Fruit fly (Drosophila melanogaster) whole organism, prepupa: ENCODE results near the gene CG31760.

Experiments used
- CG10631 ChIP-seq: fragments of 200-800 bp; sonication (Bioruptor generic); optimal IDR thresholded peaks from 2 replicates; lab custom pipeline; 2016; ENCODE audit warnings: missing biosample characterization, missing genetic modification characterization
- CG10669 ChIP-seq: fragments of 200-800 bp; sonication (Bioruptor generic); optimal IDR thresholded peaks from 3 replicates; lab custom pipeline; 2018; ENCODE audit warnings: missing biosample characterization, mild to moderate bottlenecking, missing genetic modification characterization, moderate library complexity
- CG11294 ChIP-seq: fragments of 200-800 bp; sonication (Bioruptor generic); IDR thresholded peaks from 2 replicates; pipeline ENCODE4 v1.3.6; 2022; ENCODE audit warnings: missing biosample characterization, missing genetic modification characterization
- CG11762 ChIP-seq: fragments of 200-800 bp; sonication (Bioruptor generic); optimal IDR thresholded peaks from 3 replicates; lab custom pipeline; 2016; ENCODE audit warnings: missing biosample characterization, missing genetic modification characterization; ENCODE audit not compliant: insufficient read depth
- CG11902 ChIP-seq: fragments of 200-800 bp; sonication (Bioruptor generic); optimal IDR thresholded peaks from 3 replicates; lab custom pipeline; 2016; ENCODE audit warnings: missing biosample characterization, missing genetic modification characterization
- CG15336 ChIP-seq: fragments of 200-800 bp; sonication (Bioruptor generic); IDR thresholded peaks from 2 replicates; pipeline ENCODE4 v1.3.6; 2022; ENCODE audit warnings: missing biosample characterization, missing genetic modification characterization
- CG16779 ChIP-seq: fragments of 200-800 bp; sonication (Bioruptor generic); optimal IDR thresholded peaks from 3 replicates; lab custom pipeline; 2017; ENCODE audit warnings: missing biosample characterization, mild to moderate bottlenecking, missing genetic modification characterization
- CG3032 ChIP-seq: fragments of 200-800 bp; optimal IDR thresholded peaks from 2 replicates; lab custom pipeline; 2019; ENCODE audit warnings: missing biosample characterization, mild to moderate bottlenecking, missing genetic modification characterization, moderate library complexity
- CG31627 ChIP-seq: fragments of 200-800 bp; sonication (Bioruptor generic); optimal IDR thresholded peaks from 3 replicates; lab custom pipeline; 2016; ENCODE audit warnings: missing biosample characterization, missing genetic modification characterization
- CG34406 ChIP-seq: fragments of 200-800 bp; sonication (Bioruptor generic); optimal IDR thresholded peaks from 3 replicates; lab custom pipeline; 2016; ENCODE audit warnings: missing biosample characterization, missing genetic modification characterization
- CG3919 ChIP-seq: fragments of 200-800 bp; sonication (Bioruptor generic); optimal IDR thresholded peaks from 3 replicates; lab custom pipeline; 2016; ENCODE audit warnings: missing biosample characterization, missing genetic modification characterization
- CG6276 ChIP-seq: fragments of 200-800 bp; sonication (Bioruptor generic); optimal IDR thresholded peaks from 2 replicates; lab custom pipeline; 2017; ENCODE audit warnings: missing biosample characterization, mild to moderate bottlenecking, missing genetic modification characterization
- CG6792 ChIP-seq: fragments of 200-800 bp; sonication (Bioruptor generic); optimal IDR thresholded peaks from 3 replicates; lab custom pipeline; 2016; ENCODE audit warnings: missing biosample characterization, missing genetic modification characterization
- CG6808 ChIP-seq: fragments of 200-800 bp; sonication (Bioruptor generic); optimal IDR thresholded peaks from 3 replicates; lab custom pipeline; 2017; ENCODE audit warnings: missing biosample characterization, missing genetic modification characterization, mild to moderate bottlenecking, moderate library complexity, missing genetic modification reagents
- CG7368 ChIP-seq: fragments of 200-800 bp; sonication (Bioruptor generic); optimal IDR thresholded peaks from 3 replicates; lab custom pipeline; 2016; ENCODE audit warnings: missing biosample characterization, missing genetic modification characterization
- CG8119 ChIP-seq: fragments of 200-800 bp; sonication (Bioruptor generic); IDR thresholded peaks from 3 replicates; pipeline ENCODE4 v1.3.6; 2022; ENCODE audit warnings: missing biosample characterization, missing genetic modification characterization
- CG8319 ChIP-seq: fragments of 200-800 bp; sonication (Bioruptor generic); optimal IDR thresholded peaks from 3 replicates; lab custom pipeline; 2016; ENCODE audit warnings: missing biosample characterization, missing genetic modification characterization
- CG9139 ChIP-seq: fragments of 200-800 bp; sonication (Bioruptor generic); optimal IDR thresholded peaks from 3 replicates; lab custom pipeline; 2017; ENCODE audit warnings: missing biosample characterization, mild to moderate bottlenecking, missing genetic modification characterization
- Eip78C ChIP-seq: fragments of 200-800 bp; sonication (Bioruptor generic); peaks from one replicate; lab custom pipeline; 2016; ENCODE audit warnings: missing biosample characterization, missing genetic modification characterization
- Ets21C ChIP-seq: fragments of 200-800 bp; sonication (Bioruptor generic); optimal IDR thresholded peaks from 3 replicates; lab custom pipeline; 2016; ENCODE audit warnings: missing biosample characterization, missing genetic modification characterization
- Ets96B ChIP-seq: fragments of 200-800 bp; optimal IDR thresholded peaks from 2 replicates; lab custom pipeline; 2019; ENCODE audit warnings: missing biosample characterization, mild to moderate bottlenecking, missing genetic modification characterization, moderate library complexity
- Gug ChIP-seq: fragments of 200-800 bp; sonication (Bioruptor generic); IDR thresholded peaks from 2 replicates; pipeline ENCODE4 v1.3.6; 2022; ENCODE audit warnings: missing biosample characterization, missing genetic modification characterization
- Hr38 ChIP-seq: sonication (Bioruptor generic); optimal IDR thresholded peaks from 2 replicates; lab custom pipeline; 2016; ENCODE audit warnings: missing biosample characterization, missing genetic modification characterization
- Hr4 ChIP-seq: fragments of 200-800 bp; sonication (Bioruptor generic); optimal IDR thresholded peaks from 3 replicates; lab custom pipeline; 2016; ENCODE audit warnings: missing biosample characterization, missing genetic modification characterization
- Lpt ChIP-seq: fragments of 200-800 bp; sonication (Bioruptor generic); optimal IDR thresholded peaks from 3 replicates; lab custom pipeline; 2016; ENCODE audit warnings: missing biosample characterization, missing genetic modification characterization
- OdsH ChIP-seq: fragments of 200-800 bp; sonication (Bioruptor generic); optimal IDR thresholded peaks from 3 replicates; lab custom pipeline; 2016; ENCODE audit warnings: missing biosample characterization, missing genetic modification characterization
- Smox ChIP-seq: fragments of 200-800 bp; sonication (Bioruptor generic); optimal IDR thresholded peaks from 3 replicates; lab custom pipeline; 2016; ENCODE audit warnings: missing biosample characterization, missing genetic modification characterization
- Sox15 ChIP-seq: fragments of 200-800 bp; sonication (Bioruptor generic); optimal IDR thresholded peaks from 3 replicates; lab custom pipeline; 2016; ENCODE audit warnings: missing biosample characterization, missing genetic modification characterization
- achi ChIP-seq: fragments of 200-800 bp; sonication (Bioruptor generic); optimal IDR thresholded peaks from 3 replicates; lab custom pipeline; 2016; ENCODE audit warnings: missing biosample characterization, missing genetic modification characterization
- acj6 ChIP-seq: fragments of 200-800 bp; sonication (Bioruptor generic); optimal IDR thresholded peaks from 3 replicates; lab custom pipeline; 2016; ENCODE audit warnings: missing biosample characterization, missing genetic modification characterization
- cyc ChIP-seq: fragments of 200-800 bp; sonication (Bioruptor generic); optimal IDR thresholded peaks from 3 replicates; lab custom pipeline; 2016; ENCODE audit warnings: missing biosample characterization, missing genetic modification characterization
- dsx ChIP-seq: fragments of 200-800 bp; optimal IDR thresholded peaks from 3 replicates; lab custom pipeline; 2019; ENCODE audit warnings: missing biosample characterization, mild to moderate bottlenecking, missing genetic modification characterization, moderate library complexity; ENCODE audit not compliant: poor library complexity, severe bottlenecking
- eg ChIP-seq: fragments of 200-800 bp; sonication (Bioruptor generic); IDR thresholded peaks from 3 replicates; pipeline ENCODE4 v1.3.6; 2022; ENCODE audit warnings: missing biosample characterization, missing genetic modification characterization
- esn ChIP-seq: fragments of 200-800 bp; sonication (Bioruptor generic); optimal IDR thresholded peaks from 2 replicates; lab custom pipeline; 2016; ENCODE audit warnings: missing biosample characterization, mild to moderate bottlenecking, missing genetic modification characterization, moderate library complexity
- fd59A ChIP-seq: fragments of 200-800 bp; sonication (Bioruptor generic); optimal IDR thresholded peaks from 2 replicates; lab custom pipeline; 2017; ENCODE audit warnings: missing biosample characterization, mild to moderate bottlenecking, missing genetic modification characterization, missing genetic modification reagents
- fd85E ChIP-seq: fragments of 200-800 bp; sonication (Bioruptor generic); optimal IDR thresholded peaks from 3 replicates; lab custom pipeline; 2016; ENCODE audit warnings: missing biosample characterization, missing genetic modification characterization
- lz ChIP-seq: fragments of 200-800 bp; sonication (Bioruptor generic); optimal IDR thresholded peaks from 3 replicates; lab custom pipeline; 2016; ENCODE audit warnings: missing biosample characterization, missing genetic modification characterization
- net ChIP-seq: fragments of 200-800 bp; sonication (Bioruptor generic); optimal IDR thresholded peaks from 3 replicates; lab custom pipeline; 2016; ENCODE audit warnings: missing biosample characterization, missing genetic modification characterization
- pdm3 ChIP-seq: fragments of 200-800 bp; sonication (Bioruptor generic); optimal IDR thresholded peaks from 3 replicates; lab custom pipeline; 2016; ENCODE audit warnings: missing biosample characterization, missing genetic modification characterization
- salr ChIP-seq, 2 experiments: fragments of 200-800 bp; sonication (Bioruptor generic); optimal IDR thresholded peaks; 3 replicates each; lab custom pipeline; 2016 to 2018; ENCODE audit warnings: missing biosample characterization in 2 of 2, missing genetic modification characterization in 2 of 2, mild to moderate bottlenecking in 1 of 2
- spab ChIP-seq: fragments of 200-800 bp; sonication (Bioruptor generic); optimal IDR thresholded peaks from 2 replicates; lab custom pipeline; 2017; ENCODE audit warnings: missing biosample characterization, mild to moderate bottlenecking, missing genetic modification characterization, missing genetic modification reagents
- svp ChIP-seq: fragments of 200-800 bp; sonication (Bioruptor generic); peaks from one replicate; lab custom pipeline; 2016; ENCODE audit warnings: missing biosample characterization, missing genetic modification characterization

The CG31760 gene

DNA sequence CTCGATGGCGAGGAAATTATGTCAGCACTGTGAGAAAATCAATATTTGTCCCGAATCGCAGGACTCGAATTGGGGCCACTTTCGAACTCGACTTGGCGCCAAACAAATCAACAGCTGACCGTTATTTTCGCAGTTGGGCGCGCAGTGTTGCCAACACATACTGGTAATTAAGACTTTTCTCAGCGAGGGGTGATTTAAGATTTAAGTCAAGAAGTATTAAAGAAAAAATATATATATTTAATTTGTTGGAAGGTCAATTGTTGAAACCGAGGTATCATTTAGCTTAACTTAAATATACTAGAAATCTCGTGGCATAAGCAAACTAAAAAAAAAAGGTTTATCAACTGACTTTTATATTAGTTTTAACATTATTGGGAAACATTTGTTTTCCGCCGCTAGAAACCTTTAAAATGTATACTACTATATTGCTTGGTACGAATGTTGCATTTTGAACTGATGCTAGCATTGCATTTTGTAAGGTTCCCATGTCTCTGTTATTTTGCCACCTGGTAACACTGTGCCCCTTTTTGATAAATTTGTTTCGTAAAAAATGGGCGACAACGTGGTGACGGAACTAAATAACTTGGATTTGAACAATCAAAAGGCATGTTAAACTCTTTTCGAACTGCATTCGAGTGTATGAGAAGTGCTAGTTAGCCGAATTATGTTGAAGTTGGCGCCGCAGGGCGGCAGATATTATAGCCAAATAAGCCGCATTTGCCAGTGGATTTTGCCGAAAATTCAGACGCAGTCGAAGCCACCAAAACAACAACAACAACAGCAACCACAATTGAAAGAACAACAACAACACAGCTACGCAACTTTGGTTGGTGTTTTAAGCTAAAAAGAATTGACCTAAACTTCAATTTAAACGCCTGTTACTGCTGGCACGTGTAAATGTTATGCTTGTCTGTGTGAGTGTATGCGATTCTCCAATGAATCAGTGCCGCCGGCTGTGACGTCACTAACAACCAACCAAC is 39.1 kb upstream of the CG31760 start, which contains the start of the genes Patsas and ThrRS (continued):
- no peak for TF ChIP-seq Ets21C (GFP tag; lab: Kevin White, UChicago)
- TF ChIP-seq spab (GFP tag; lab: Kevin White, UChicago): no peak
- peak; percentile 83 for TF ChIP-seq CG3032 (tag; lab: Kevin White, UChicago)
- peak; percentile 83 for TF ChIP-seq CG8119
- TF ChIP-seq CG6792 (GFP tag; lab: Kevin White, UChicago): peak; percentile 66
- TF ChIP-seq Eip78C (GFP tag; lab: Kevin White, UChicago): peak; percentile 93
- TF ChIP-seq salr (GFP tag; optimal IDR thresholded peaks at IDR 0.05; lab: Kevin White, UChicago): peak in 1 of 2 experiments; percentile 49
- TF ChIP-seq Gug (GFP tag; lab: Robert Waterston, UW): peak; percentile 81
- TF ChIP-seq dsx (GFP tag; lab: Kevin White, UChicago): no peak
- no peak for TF ChIP-seq CG10669 (GFP tag; lab: Kevin White, UChicago)
- TF ChIP-seq lz: peak; percentile 85
- peak; percentile 59 for TF ChIP-seq CG16779 (tag; lab: Kevin White, UChicago)
- TF ChIP-seq CG34406: peak; percentile 78
- peak; percentile 80 for TF ChIP-seq Lpt (GFP tag; lab: Kevin White, UChicago)
- TF ChIP-seq Hr4: no peak
- peak; percentile 81 for TF ChIP-seq esn (GFP tag; lab: Kevin White, UChicago)
- no peak for TF ChIP-seq pdm3 (GFP tag; lab: Kevin White, UChicago)
- TF ChIP-seq Smox: no peak
- TF ChIP-seq fd59A (GFP tag; lab: Kevin White, UChicago): peak; percentile 52
- peak; percentile 85 for TF ChIP-seq CG15336 (GFP tag; lab: Robert Waterston, UW)
- no peak for TF ChIP-seq CG6276
- peak; percentile 83 for TF ChIP-seq CG31627 (GFP tag; lab: Kevin White, UChicago)
- peak; percentile 84 for TF ChIP-seq CG3919
- peak; percentile 91 for TF ChIP-seq eg (GFP tag; lab: Robert Waterston, UW)
- TF ChIP-seq cyc (GFP tag; lab: Kevin White, UChicago): peak; percentile 82
- peak; percentile 87 for TF ChIP-seq OdsH (GFP tag; lab: Kevin White, UChicago)
- TF ChIP-seq net: peak; percentile 75
- no peak for TF ChIP-seq CG10631 (GFP tag; lab: Kevin White, UChicago)
- TF ChIP-seq CG8319: peak; percentile 72
- no peak for TF ChIP-seq fd85E
- TF ChIP-seq achi (GFP tag; lab: Kevin White, UChicago): no peak
- peak; percentile 60 for TF ChIP-seq Ets96B (tag; lab: Kevin White, UChicago)
- TF ChIP-seq CG7368 (GFP tag; lab: Kevin White, UChicago): peak; percentile 56
- TF ChIP-seq svp (GFP tag; lab: Kevin White, UChicago): no peak
- TF ChIP-seq CG9139 (GFP tag; lab: Kevin White, UChicago): peak; percentile 54
- TF ChIP-seq CG11902 (GFP tag; lab: Kevin White, UChicago): peak; percentile 73
- no peak for TF ChIP-seq CG11762 (GFP tag; lab: Kevin White, UChicago)

DNA sequence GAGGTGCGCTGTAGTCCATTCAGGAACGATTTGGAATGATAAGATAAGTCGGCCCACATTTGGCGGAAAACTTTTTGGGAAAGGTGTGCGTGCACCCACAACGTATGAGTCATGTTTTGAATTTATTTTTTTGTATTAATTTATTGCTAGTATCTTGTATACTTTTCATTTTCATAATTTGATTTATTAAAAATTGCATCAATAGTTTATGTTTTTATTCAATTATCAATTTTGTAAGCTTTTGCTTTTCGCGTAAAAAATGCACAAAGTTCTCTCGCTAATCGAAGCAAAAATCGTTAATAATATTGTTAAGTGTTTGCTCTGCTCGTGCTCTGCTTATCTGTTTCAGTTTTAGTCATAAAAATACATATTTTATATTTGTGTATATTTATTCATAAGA is 35.5 kb upstream of the CG31760 start:
- TF ChIP-seq Ets96B (tag; lab: Kevin White, UChicago): no peak
- TF ChIP-seq Gug (GFP tag; lab: Robert Waterston, UW): no peak
- TF ChIP-seq eg (GFP tag; lab: Robert Waterston, UW): no peak
- TF ChIP-seq CG11762 (GFP tag; lab: Kevin White, UChicago): no peak
- no peak for TF ChIP-seq acj6 (GFP tag; lab: Kevin White, UChicago)
- TF ChIP-seq Sox15 (GFP tag; lab: Kevin White, UChicago): no peak
- no peak for TF ChIP-seq CG11294 (GFP tag; lab: Robert Waterston, UW)
- no peak for TF ChIP-seq OdsH (GFP tag; lab: Kevin White, UChicago)
- no peak for TF ChIP-seq CG9139 (GFP tag; lab: Kevin White, UChicago)
- no peak for TF ChIP-seq esn (GFP tag; lab: Kevin White, UChicago)
- TF ChIP-seq salr (GFP tag; optimal IDR thresholded peaks at IDR 0.05; lab: Kevin White, UChicago): no peak
- no peak for TF ChIP-seq CG15336 (GFP tag; lab: Robert Waterston, UW)
- TF ChIP-seq Hr38 (GFP tag; lab: Kevin White, UChicago): no peak
- TF ChIP-seq CG6808 (GFP tag; lab: Kevin White, UChicago): no peak
- no peak for TF ChIP-seq CG34406
